Worm (Caenorhabditis elegans) whole organism, young adult: ENCODE measurements around the gene pph-4.1.

Experiments used
- B0336.3 ChIP-seq: fragments of 200-800 bp; sonication (Bioruptor generic); IDR thresholded peaks from 2 replicates; pipeline ENCODE4 v1.3.6; 2022; ENCODE audit warnings: missing genetic modification characterization, missing compliant biosample characterization
- F22D6.2 ChIP-seq: sonication (generic microtip); optimal IDR thresholded peaks from 2 replicates; lab custom pipeline; 2016; ENCODE audit warnings: mild to moderate bottlenecking, missing genetic modification characterization, missing compliant biosample characterization
- F37B4.10 ChIP-seq: fragments of 200-800 bp; sonication (Bioruptor generic); IDR thresholded peaks from 2 replicates; pipeline ENCODE4 v1.3.6; 2022; ENCODE audit warnings: missing genetic modification characterization, missing compliant biosample characterization
- F55B11.4 ChIP-seq: sonication (generic microtip); optimal IDR thresholded peaks from 2 replicates; lab custom pipeline; 2016; ENCODE audit warnings: missing compliant biosample characterization, missing genetic modification characterization, borderline replicate concordance; ENCODE audit not compliant: insufficient read depth
- F57C9.4 ChIP-seq: sonication (generic microtip); optimal IDR thresholded peaks from 2 replicates; lab custom pipeline; 2017; ENCODE audit warnings: mild to moderate bottlenecking, missing genetic modification characterization, missing compliant biosample characterization
- K11D2.4 ChIP-seq: fragments of 200-800 bp; sonication (Bioruptor generic); IDR thresholded peaks from 2 replicates; pipeline ENCODE4 v1.3.6; 2022; ENCODE audit warnings: missing genetic modification reagents, missing genetic modification characterization, missing compliant biosample characterization
- Y67H2A.10 ChIP-seq: fragments of 200-800 bp; sonication (Bioruptor generic); conservative IDR thresholded peaks from 2 replicates; pipeline ENCODE4 v1.3.6; 2022; ENCODE audit warnings: missing genetic modification reagents, missing genetic modification characterization, missing compliant biosample characterization
- Y79H2A.3 ChIP-seq: fragments of 200-800 bp; sonication (Bioruptor generic); conservative IDR thresholded peaks from 2 replicates; pipeline ENCODE4 v1.3.6; 2022; ENCODE audit warnings: missing genetic modification reagents, missing genetic modification characterization, missing compliant biosample characterization
- ZK185.1 ChIP-seq: sonication (generic microtip); optimal IDR thresholded peaks from 2 replicates; lab custom pipeline; 2016; ENCODE audit warnings: mild to moderate bottlenecking, missing genetic modification characterization, missing compliant biosample characterization; ENCODE audit not compliant: poor library complexity, severe bottlenecking
- attf-3 ChIP-seq: fragments of 200-800 bp; sonication (Bioruptor generic); conservative IDR thresholded peaks from 2 replicates; pipeline ENCODE4 v1.3.6; 2022; ENCODE audit warnings: missing genetic modification reagents, missing genetic modification characterization, missing compliant biosample characterization
- ceh-100 ChIP-seq: fragments of 200-800 bp; sonication (Bioruptor generic); IDR thresholded peaks from 2 replicates; pipeline ENCODE4 v1.3.6; 2022; ENCODE audit warnings: missing genetic modification reagents, missing genetic modification characterization, missing compliant biosample characterization
- ceh-40 ChIP-seq: fragments of 200-800 bp; sonication (Bioruptor generic); IDR thresholded peaks from 2 replicates; pipeline ENCODE4 v1.3.6; 2022; ENCODE audit warnings: missing genetic modification characterization, missing compliant biosample characterization
- ceh-79 ChIP-seq: sonication (generic microtip); optimal IDR thresholded peaks from 2 replicates; lab custom pipeline; 2017; ENCODE audit warnings: mild to moderate bottlenecking, missing genetic modification characterization, missing compliant biosample characterization
- chd-7 ChIP-seq: sonication (generic microtip); optimal IDR thresholded peaks from 2 replicates; lab custom pipeline; 2016; ENCODE audit warnings: mild to moderate bottlenecking, missing genetic modification characterization, moderate library complexity, missing compliant biosample characterization
- die-1 ChIP-seq: sonication (generic microtip); optimal IDR thresholded peaks from 2 replicates; lab custom pipeline; 2016; ENCODE audit warnings: missing genotype, mild to moderate bottlenecking, missing genetic modification characterization, missing compliant biosample characterization
- egl-18 ChIP-seq: fragments of 200-800 bp; sonication (Bioruptor generic); IDR thresholded peaks from 2 replicates; pipeline ENCODE4 v1.3.6; 2022; ENCODE audit warnings: missing genetic modification reagents, missing genetic modification characterization, missing compliant biosample characterization
- egl-44 ChIP-seq: fragments of 200-800 bp; sonication (Bioruptor generic); IDR thresholded peaks from 2 replicates; pipeline ENCODE4 v1.3.6; 2022; ENCODE audit warnings: missing genetic modification reagents, missing genetic modification characterization, missing compliant biosample characterization
- hlh-26 ChIP-seq: fragments of 200-800 bp; sonication (Bioruptor generic); conservative IDR thresholded peaks from 2 replicates; pipeline ENCODE4 v1.3.6; 2022; ENCODE audit warnings: missing genetic modification reagents, missing genetic modification characterization, missing compliant biosample characterization
- hmg-20 ChIP-seq: fragments of 200-800 bp; sonication (Bioruptor generic); IDR thresholded peaks from 2 replicates; pipeline ENCODE4 v1.3.6; 2022; ENCODE audit warnings: missing genetic modification reagents, missing genetic modification characterization, missing compliant biosample characterization
- hsf-1 ChIP-seq: fragments of 200-800 bp; sonication (Bioruptor generic); IDR thresholded peaks from 2 replicates; pipeline ENCODE4 v1.3.6; 2022; ENCODE audit warnings: missing genetic modification reagents, missing genetic modification characterization, missing compliant biosample characterization
- let-607 ChIP-seq, 2 experiments: fragments of 200-800 bp in 1 of 2; sonication (Bioruptor generic) in 1 of 2; sonication (generic microtip) in 1 of 2; optimal IDR thresholded peaks; 2 replicates each; lab custom pipeline; 2016 to 2018; ENCODE audit warnings: mild to moderate bottlenecking in 2 of 2, missing compliant biosample characterization in 2 of 2, missing genetic modification characterization in 2 of 2, moderate library complexity in 2 of 2, missing genotype in 1 of 2
- lin-40 ChIP-seq: sonication (generic microtip); optimal IDR thresholded peaks from 2 replicates; lab custom pipeline; 2016; ENCODE audit warnings: missing genetic modification characterization, mild to moderate bottlenecking, missing compliant biosample characterization, missing genotype, missing genetic modification reagents
- madf-6 ChIP-seq: fragments of 200-800 bp; sonication (Bioruptor generic); IDR thresholded peaks from 2 replicates; pipeline ENCODE4 v1.3.6; 2022; ENCODE audit warnings: missing genetic modification reagents, missing genetic modification characterization, missing compliant biosample characterization
- madf-8 ChIP-seq: fragments of 200-800 bp; sonication (Bioruptor generic); conservative IDR thresholded peaks from 2 replicates; pipeline ENCODE4 v1.3.6; 2022; ENCODE audit warnings: missing genetic modification reagents, missing genetic modification characterization, missing compliant biosample characterization
- mcd-1 ChIP-seq: fragments of 200-800 bp; sonication (Bioruptor generic); IDR thresholded peaks from 2 replicates; pipeline ENCODE4 v1.3.6; 2022; ENCODE audit warnings: missing genetic modification reagents, missing genetic modification characterization, missing compliant biosample characterization
- mel-28 ChIP-seq: sonication (generic microtip); optimal IDR thresholded peaks from 2 replicates; lab custom pipeline; 2016; ENCODE audit warnings: borderline replicate concordance, mild to moderate bottlenecking, missing genetic modification characterization, missing compliant biosample characterization
- mes-4 ChIP-seq: sonication (generic microtip); optimal IDR thresholded peaks from 2 replicates; lab custom pipeline; 2016; ENCODE audit warnings: missing genotype, missing genetic modification characterization, missing compliant biosample characterization
- nfyb-1 ChIP-seq: fragments of 200-800 bp; sonication (Bioruptor generic); IDR thresholded peaks from 2 replicates; pipeline ENCODE4 v1.3.6; 2022; ENCODE audit warnings: missing genetic modification reagents, missing genetic modification characterization, missing compliant biosample characterization
- repo-1 ChIP-seq: sonication (generic microtip); optimal IDR thresholded peaks from 2 replicates; lab custom pipeline; 2017; ENCODE audit warnings: mild to moderate bottlenecking, missing genetic modification characterization, missing compliant biosample characterization
- snpc-1.1 ChIP-seq: sonication (generic microtip); optimal IDR thresholded peaks from 2 replicates; lab custom pipeline; 2017; ENCODE audit warnings: missing genetic modification characterization, mild to moderate bottlenecking, missing compliant biosample characterization, antibody characterized with exemption, moderate library complexity, missing genotype, missing genetic modification reagents; ENCODE audit not compliant: insufficient read depth
- snpc-1.3 ChIP-seq: sonication (generic microtip); optimal IDR thresholded peaks from 2 replicates; lab custom pipeline; 2017; ENCODE audit warnings: missing genetic modification characterization, mild to moderate bottlenecking, missing compliant biosample characterization, antibody characterized with exemption, moderate library complexity, missing genotype, missing genetic modification reagents; ENCODE audit not compliant: insufficient read depth
- snpc-4 ChIP-seq, 5 experiments: fragments of 150-350 bp in 1 of 5; sonication (generic microtip) in 4 of 5; optimal IDR thresholded peaks; 2 replicates each; lab custom pipeline; 2014 to 2018; ENCODE audit warnings: missing genetic modification characterization in 5 of 5, missing biosample characterization in 3 of 5, antibody characterized with exemption in 2 of 5, mild to moderate bottlenecking in 2 of 5, missing compliant biosample characterization in 2 of 5, missing genotype in 2 of 5, moderate library complexity in 2 of 5, missing genetic modification reagents in 1 of 5
- tbx-9 ChIP-seq: sonication (generic microtip); optimal IDR thresholded peaks from 2 replicates; lab custom pipeline; 2016; ENCODE audit warnings: borderline replicate concordance, missing genetic modification characterization, inconsistent platforms, missing compliant biosample characterization
- tlf-1 ChIP-seq: fragments of 200-800 bp; sonication (Bioruptor generic); optimal IDR thresholded peaks from 2 replicates; lab custom pipeline; 2018; ENCODE audit warnings: mild to moderate bottlenecking, missing genetic modification characterization, missing compliant biosample characterization
- unc-130 ChIP-seq: sonication (generic microtip); optimal IDR thresholded peaks from 2 replicates; lab custom pipeline; 2016; ENCODE audit warnings: missing genetic modification reagents, missing genetic modification characterization, missing compliant biosample characterization
- unc-62 ChIP-seq: fragments of 150-350 bp; optimal IDR thresholded peaks from 2 replicates; lab custom pipeline; 2014; ENCODE audit warnings: missing biosample characterization, missing genetic modification reagents, missing genetic modification characterization
- ztf-28 ChIP-seq: fragments of 200-800 bp; sonication (Bioruptor generic); IDR thresholded peaks from 2 replicates; pipeline ENCODE4 v1.3.6; 2022; ENCODE audit warnings: missing genetic modification reagents, missing genetic modification characterization, missing compliant biosample characterization

Gene pph-4.1

DNA sequence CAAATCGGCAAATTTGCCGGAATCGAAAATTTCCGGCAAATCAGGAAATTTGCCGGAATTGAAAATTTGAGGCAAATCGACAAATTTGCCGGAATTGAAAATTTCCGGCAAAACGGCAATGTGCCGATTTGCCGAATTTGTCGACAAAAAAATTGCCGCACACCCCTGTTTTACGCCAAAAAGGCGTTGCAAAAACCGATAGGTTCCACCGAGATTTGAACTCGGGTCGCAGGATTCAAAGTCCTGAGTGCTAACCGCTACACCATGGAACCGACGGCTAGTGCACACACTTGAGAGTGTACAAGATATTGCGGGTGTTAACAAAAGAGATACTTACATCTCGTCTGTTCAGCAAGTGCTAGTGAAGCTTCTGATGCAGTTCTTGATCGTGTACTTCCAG, 48.6 kb upstream of the pph-4.1 start (continued):
- no peak for TF ChIP-seq hlh-26 (GFP tag; lab: Robert Waterston, UW)
- peak; percentile 31 for TF ChIP-seq snpc-4 (GFP tag; optimal IDR thresholded peaks at IDR 0.05; lab: Kevin White, UChicago)
- peak in 1 of 4 experiments; percentile 5 for TF ChIP-seq snpc-4 (tag; optimal IDR thresholded peaks at IDR 0.05; lab: Kevin White, UChicago)
- no peak for TF ChIP-seq ceh-40 (GFP tag; lab: Robert Waterston, UW)
- TF ChIP-seq hsf-1, result no peak
- TF ChIP-seq F37B4.10, result no peak
- TF ChIP-seq Y79H2A.3, result 0 out of 2 replicates have a peak, but pooled peaks have one; percentile 18

DNA sequence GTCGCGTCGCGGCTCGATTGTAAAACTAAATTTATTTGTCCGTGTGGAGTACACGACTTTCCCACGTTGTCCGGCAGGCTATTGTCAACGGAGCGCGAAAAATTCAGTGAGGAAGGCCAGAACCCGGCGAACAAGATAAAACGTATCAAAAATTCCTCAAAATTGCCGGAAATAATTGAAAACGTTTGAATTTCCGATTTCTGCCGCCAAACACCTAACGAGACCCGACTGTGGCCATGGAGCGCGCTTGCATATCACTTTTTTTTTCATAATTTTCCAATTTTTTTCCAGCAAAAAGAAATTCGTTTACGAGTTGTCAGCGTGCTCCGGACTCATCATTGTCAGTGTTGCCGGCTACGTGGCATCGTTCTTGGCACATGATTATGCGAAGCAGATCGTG, 47.3 kb upstream of the pph-4.1 start:
- TF ChIP-seq ztf-28 (GFP tag; lab: Robert Waterston, UW) (0 out of 2 replicates have a peak, but pooled peaks have one; percentile 46), hmg-20 (GFP tag; lab: Robert Waterston, UW) (no peak), B0336.3 (GFP tag; lab: Robert Waterston, UW) (0 out of 2 replicates have a peak, but pooled peaks have one; percentile 14), egl-18 (GFP tag; lab: Robert Waterston, UW) (no peak), mel-28 (no peak), nfyb-1 (GFP tag; lab: Robert Waterston, UW) (0 out of 2 replicates have a peak, but pooled peaks have one; percentile 34), madf-6 (0 out of 2 replicates have a peak, but pooled peaks have one; percentile 9), unc-62 (GFP tag; lab: Kevin White, UChicago) (no peak)
- TF ChIP-seq, all 124 proteins: peak for 4

DNA sequence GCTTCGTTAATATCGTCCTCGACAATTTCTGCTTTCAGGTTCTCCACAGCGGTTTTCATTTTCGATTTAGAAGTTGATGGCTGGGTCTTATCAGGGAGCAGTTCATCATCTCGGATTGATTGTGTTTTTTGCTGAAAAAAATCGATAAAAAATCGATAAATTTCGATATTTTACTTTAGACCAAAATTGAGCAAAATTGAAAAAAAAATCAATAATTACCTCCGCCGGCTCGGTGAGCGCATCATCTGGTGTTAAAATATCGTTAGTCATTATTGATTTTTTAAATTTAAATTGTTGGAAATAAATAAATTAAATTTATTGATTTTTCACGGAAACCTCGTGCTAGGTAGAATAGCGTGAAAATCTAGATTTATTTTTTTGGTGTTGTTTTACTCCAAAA, 43.9 kb upstream of the pph-4.1 start, which contains the start of gene Y49E10.10:
TSS of gene Y49E10.10 (plus strand) at position 381 of the 400 bp plus-strand sequence.
- TF ChIP-seq attf-3 (GFP tag; lab: Robert Waterston, UW) (no peak), madf-8 (GFP tag; lab: Robert Waterston, UW) (no peak), snpc-1.1 (tag; lab: Kevin White, UChicago) (no peak), mes-4 (tag; lab: Kevin White, UChicago) (no peak), tlf-1 (GFP tag; lab: Kevin White, UChicago) (no peak), tbx-9 (tag; lab: Kevin White, UChicago) (no peak), F57C9.4 (tag; lab: Kevin White, UChicago) (no peak), let-607 (tag; optimal IDR thresholded peaks at IDR 0.05; lab: Kevin White, UChicago) (no peak), unc-130 (GFP tag; lab: Kevin White, UChicago) (no peak), ceh-100 (GFP tag; lab: Robert Waterston, UW) (no peak)

DNA sequence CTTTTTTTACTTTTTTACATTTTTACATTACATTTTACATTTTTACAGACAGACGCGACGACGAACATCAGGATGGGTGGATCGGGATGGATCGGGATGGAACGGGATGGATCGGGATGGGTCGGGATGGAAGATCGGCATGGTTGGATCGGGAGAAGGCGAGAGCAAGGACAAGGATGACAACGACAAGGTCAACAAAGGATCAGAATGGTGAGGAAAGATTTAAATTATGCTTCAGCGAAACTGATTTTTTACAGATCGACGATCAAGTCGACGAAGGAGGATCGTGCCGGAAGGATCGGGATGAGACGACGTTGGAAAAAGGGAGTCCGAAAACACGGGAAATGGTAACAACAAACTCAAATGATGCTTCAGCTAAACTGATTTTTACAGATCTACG, 37.0 kb upstream of the pph-4.1 start:
- no peak for TF ChIP-seq repo-1 (tag; lab: Kevin White, UChicago)
- no peak for TF ChIP-seq chd-7 (tag; lab: Kevin White, UChicago)
- TF ChIP-seq unc-130 (GFP tag; lab: Kevin White, UChicago), result no peak
- no peak for TF ChIP-seq F22D6.2 (tag; lab: Kevin White, UChicago)
- TF ChIP-seq egl-44, result no peak
- no peak for TF ChIP-seq lin-40
- no peak for TF ChIP-seq mcd-1 (GFP tag; lab: Robert Waterston, UW)
- TF ChIP-seq F55B11.4 (tag; lab: Kevin White, UChicago), result no peak
- no peak for TF ChIP-seq snpc-1.3 (tag; lab: Kevin White, UChicago)
- no peak for TF ChIP-seq ceh-100 (GFP tag; lab: Robert Waterston, UW)
- no peak for TF ChIP-seq Y67H2A.10 (GFP tag; lab: Robert Waterston, UW)
- TF ChIP-seq ZK185.1, result no peak
- no peak for TF ChIP-seq K11D2.4 (GFP tag; lab: Robert Waterston, UW)
- TF ChIP-seq Y79H2A.3, result no peak
- no peak for TF ChIP-seq die-1
- no peak for TF ChIP-seq ceh-79 (tag; lab: Kevin White, UChicago)
